Worm (Caenorhabditis elegans): Measurements from ENCODE around the gene ttr-9.

DNA sequence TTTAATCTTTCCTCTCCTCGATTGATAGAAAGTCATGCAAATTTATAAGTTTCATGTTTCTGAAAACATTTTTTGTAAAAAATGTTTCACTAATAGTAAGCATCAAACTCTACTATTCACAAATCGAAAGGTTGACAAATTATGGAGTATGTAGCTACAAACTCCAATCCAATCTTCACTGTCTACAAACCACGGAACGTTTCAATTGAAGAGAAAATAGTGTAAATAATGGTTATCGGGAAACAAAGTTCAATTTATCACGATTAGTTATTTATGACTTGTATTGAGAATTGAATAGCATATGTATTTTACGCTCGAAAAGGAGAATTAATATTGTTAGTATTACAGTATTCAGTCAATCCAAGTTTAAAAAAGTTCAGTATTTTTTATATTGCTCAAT, 6.5 kb downstream of the ttr-9 start:
- TF ChIP-seq aha-1 (tag) (no peak), nhr-76 (tag; optimal IDR thresholded peaks at IDR 0.05) (no peak), nhr-237 (tag; optimal IDR thresholded peaks at IDR 0.05) (no peak), unc-130 (GFP tag; optimal IDR thresholded peaks at IDR 0.05) (no peak), lin-13 (GFP tag; optimal IDR thresholded peaks at IDR 0.05) (no peak), mes-2 (tag; optimal IDR thresholded peaks at IDR 0.05; ENCODE audit: poor library complexity, severe bottlenecking) (no peak), nhr-6 (tag; optimal IDR thresholded peaks at IDR 0.05) (no peak), ceh-62 (tag; optimal IDR thresholded peaks at IDR 0.05) (no peak), unc-62 (GFP tag; optimal IDR thresholded peaks at IDR 0.05 in 1 of 2) (no peak), unc-62 (tag; optimal IDR thresholded peaks at IDR 0.05) (no peak)

Measured in whole organism, L4 larva.